Fruit fly (Drosophila melanogaster) whole organism, prepupa: ENCODE measurements around the gene Atg5.

Experiments
- Blimp-1 ChIP-seq: fragments of 200-800 bp; sonication (Bioruptor generic); optimal IDR thresholded peaks from 3 replicates; lab custom pipeline; 2017; ENCODE audit warnings: missing biosample characterization, missing genetic modification characterization, mild to moderate bottlenecking, moderate library complexity, missing genetic modification reagents
- CG10631 ChIP-seq: fragments of 200-800 bp; sonication (Bioruptor generic); optimal IDR thresholded peaks from 2 replicates; lab custom pipeline; 2016; ENCODE audit warnings: missing biosample characterization, missing genetic modification characterization
- CG11294 ChIP-seq: fragments of 200-800 bp; sonication (Bioruptor generic); IDR thresholded peaks from 2 replicates; pipeline ENCODE4 v1.3.6; 2022; ENCODE audit warnings: missing biosample characterization, missing genetic modification characterization
- CG11762 ChIP-seq: fragments of 200-800 bp; sonication (Bioruptor generic); optimal IDR thresholded peaks from 3 replicates; lab custom pipeline; 2016; ENCODE audit warnings: missing biosample characterization, missing genetic modification characterization; ENCODE audit not compliant: insufficient read depth
- CG15336 ChIP-seq: fragments of 200-800 bp; sonication (Bioruptor generic); IDR thresholded peaks from 2 replicates; pipeline ENCODE4 v1.3.6; 2022; ENCODE audit warnings: missing biosample characterization, missing genetic modification characterization
- CG1621 ChIP-seq: fragments of 200-800 bp; sonication (Bioruptor generic); optimal IDR thresholded peaks from 3 replicates; lab custom pipeline; 2018; ENCODE audit warnings: missing biosample characterization, mild to moderate bottlenecking, missing genetic modification characterization
- CG16779 ChIP-seq: fragments of 200-800 bp; sonication (Bioruptor generic); optimal IDR thresholded peaks from 3 replicates; lab custom pipeline; 2017; ENCODE audit warnings: missing biosample characterization, mild to moderate bottlenecking, missing genetic modification characterization
- CG3032 ChIP-seq: fragments of 200-800 bp; optimal IDR thresholded peaks from 2 replicates; lab custom pipeline; 2019; ENCODE audit warnings: missing biosample characterization, mild to moderate bottlenecking, missing genetic modification characterization, moderate library complexity
- CG31627 ChIP-seq: fragments of 200-800 bp; sonication (Bioruptor generic); optimal IDR thresholded peaks from 3 replicates; lab custom pipeline; 2016; ENCODE audit warnings: missing biosample characterization, missing genetic modification characterization
- CG32006 ChIP-seq: fragments of 200-800 bp; sonication (Bioruptor generic); optimal IDR thresholded peaks from 3 replicates; lab custom pipeline; 2017; ENCODE audit warnings: missing biosample characterization, mild to moderate bottlenecking, missing genetic modification characterization
- CG3919 ChIP-seq: fragments of 200-800 bp; sonication (Bioruptor generic); optimal IDR thresholded peaks from 3 replicates; lab custom pipeline; 2016; ENCODE audit warnings: missing biosample characterization, missing genetic modification characterization
- CG4318 ChIP-seq: fragments of 200-800 bp; sonication (Bioruptor generic); optimal IDR thresholded peaks from 3 replicates; lab custom pipeline; 2017; ENCODE audit warnings: missing biosample characterization, mild to moderate bottlenecking, missing genetic modification characterization
- CG6163 ChIP-seq: fragments of 200-800 bp; sonication (Bioruptor generic); IDR thresholded peaks from 3 replicates; pipeline ENCODE4 v1.3.6; 2022; ENCODE audit warnings: missing biosample characterization, missing genetic modification characterization
- CG6808 ChIP-seq: fragments of 200-800 bp; sonication (Bioruptor generic); optimal IDR thresholded peaks from 3 replicates; lab custom pipeline; 2017; ENCODE audit warnings: missing biosample characterization, missing genetic modification characterization, mild to moderate bottlenecking, moderate library complexity, missing genetic modification reagents
- CG6854 ChIP-seq: fragments of 200-800 bp; sonication (Bioruptor generic); optimal IDR thresholded peaks from 2 replicates; lab custom pipeline; 2017; ENCODE audit warnings: missing biosample characterization, mild to moderate bottlenecking, missing genetic modification characterization
- CG8319 ChIP-seq: fragments of 200-800 bp; sonication (Bioruptor generic); optimal IDR thresholded peaks from 3 replicates; lab custom pipeline; 2016; ENCODE audit warnings: missing biosample characterization, missing genetic modification characterization
- CG8632 ChIP-seq: fragments of 200-800 bp; sonication (Bioruptor generic); optimal IDR thresholded peaks from 3 replicates; lab custom pipeline; 2016; ENCODE audit warnings: missing biosample characterization, missing genetic modification characterization
- Eip75B ChIP-seq: fragments of 200-800 bp; sonication (Bioruptor generic); optimal IDR thresholded peaks from 3 replicates; lab custom pipeline; 2016; ENCODE audit warnings: missing biosample characterization, missing genetic modification characterization
- Eip78C ChIP-seq: fragments of 200-800 bp; sonication (Bioruptor generic); peaks from one replicate; lab custom pipeline; 2016; ENCODE audit warnings: missing biosample characterization, missing genetic modification characterization
- Ets21C ChIP-seq: fragments of 200-800 bp; sonication (Bioruptor generic); optimal IDR thresholded peaks from 3 replicates; lab custom pipeline; 2016; ENCODE audit warnings: missing biosample characterization, missing genetic modification characterization
- Ets96B ChIP-seq: fragments of 200-800 bp; optimal IDR thresholded peaks from 2 replicates; lab custom pipeline; 2019; ENCODE audit warnings: missing biosample characterization, mild to moderate bottlenecking, missing genetic modification characterization, moderate library complexity
- Gug ChIP-seq: fragments of 200-800 bp; sonication (Bioruptor generic); IDR thresholded peaks from 2 replicates; pipeline ENCODE4 v1.3.6; 2022; ENCODE audit warnings: missing biosample characterization, missing genetic modification characterization
- Hr38 ChIP-seq: sonication (Bioruptor generic); optimal IDR thresholded peaks from 2 replicates; lab custom pipeline; 2016; ENCODE audit warnings: missing biosample characterization, missing genetic modification characterization
- Hr39 ChIP-seq: fragments of 200-800 bp; sonication (Bioruptor generic); optimal IDR thresholded peaks from 2 replicates; lab custom pipeline; 2016; ENCODE audit warnings: missing biosample characterization, missing genetic modification characterization
- Hr4 ChIP-seq: fragments of 200-800 bp; sonication (Bioruptor generic); optimal IDR thresholded peaks from 3 replicates; lab custom pipeline; 2016; ENCODE audit warnings: missing biosample characterization, missing genetic modification characterization
- Lpt ChIP-seq: fragments of 200-800 bp; sonication (Bioruptor generic); optimal IDR thresholded peaks from 3 replicates; lab custom pipeline; 2016; ENCODE audit warnings: missing biosample characterization, missing genetic modification characterization
- Met ChIP-seq: fragments of 200-800 bp; sonication (Bioruptor generic); optimal IDR thresholded peaks from 3 replicates; lab custom pipeline; 2016; ENCODE audit warnings: missing biosample characterization, missing genetic modification characterization
- OdsH ChIP-seq: fragments of 200-800 bp; sonication (Bioruptor generic); optimal IDR thresholded peaks from 3 replicates; lab custom pipeline; 2016; ENCODE audit warnings: missing biosample characterization, missing genetic modification characterization
- Sox102F ChIP-seq: fragments of 200-800 bp; sonication (Bioruptor generic); optimal IDR thresholded peaks from 2 replicates; lab custom pipeline; 2016; ENCODE audit warnings: missing biosample characterization, mild to moderate bottlenecking, missing genetic modification characterization
- Sox14 ChIP-seq: fragments of 200-800 bp; sonication (Bioruptor generic); optimal IDR thresholded peaks from 3 replicates; lab custom pipeline; 2016; ENCODE audit warnings: missing biosample characterization, missing genetic modification characterization
- Sox15 ChIP-seq: fragments of 200-800 bp; sonication (Bioruptor generic); optimal IDR thresholded peaks from 3 replicates; lab custom pipeline; 2016; ENCODE audit warnings: missing biosample characterization, missing genetic modification characterization
- achi ChIP-seq: fragments of 200-800 bp; sonication (Bioruptor generic); optimal IDR thresholded peaks from 3 replicates; lab custom pipeline; 2016; ENCODE audit warnings: missing biosample characterization, missing genetic modification characterization
- dsx ChIP-seq: fragments of 200-800 bp; optimal IDR thresholded peaks from 3 replicates; lab custom pipeline; 2019; ENCODE audit warnings: missing biosample characterization, mild to moderate bottlenecking, missing genetic modification characterization, moderate library complexity; ENCODE audit not compliant: poor library complexity, severe bottlenecking
- eg ChIP-seq: fragments of 200-800 bp; sonication (Bioruptor generic); IDR thresholded peaks from 3 replicates; pipeline ENCODE4 v1.3.6; 2022; ENCODE audit warnings: missing biosample characterization, missing genetic modification characterization
- fd59A ChIP-seq: fragments of 200-800 bp; sonication (Bioruptor generic); optimal IDR thresholded peaks from 2 replicates; lab custom pipeline; 2017; ENCODE audit warnings: missing biosample characterization, mild to moderate bottlenecking, missing genetic modification characterization, missing genetic modification reagents
- fd85E ChIP-seq: fragments of 200-800 bp; sonication (Bioruptor generic); optimal IDR thresholded peaks from 3 replicates; lab custom pipeline; 2016; ENCODE audit warnings: missing biosample characterization, missing genetic modification characterization
- fkh ChIP-seq: fragments of 200-800 bp; sonication (Bioruptor generic); optimal IDR thresholded peaks from 3 replicates; lab custom pipeline; 2017; ENCODE audit warnings: missing biosample characterization, mild to moderate bottlenecking, missing genetic modification characterization, moderate library complexity
- lz ChIP-seq: fragments of 200-800 bp; sonication (Bioruptor generic); optimal IDR thresholded peaks from 3 replicates; lab custom pipeline; 2016; ENCODE audit warnings: missing biosample characterization, missing genetic modification characterization
- net ChIP-seq: fragments of 200-800 bp; sonication (Bioruptor generic); optimal IDR thresholded peaks from 3 replicates; lab custom pipeline; 2016; ENCODE audit warnings: missing biosample characterization, missing genetic modification characterization
- pdm3 ChIP-seq: fragments of 200-800 bp; sonication (Bioruptor generic); optimal IDR thresholded peaks from 3 replicates; lab custom pipeline; 2016; ENCODE audit warnings: missing biosample characterization, missing genetic modification characterization
- salr ChIP-seq, 2 experiments: fragments of 200-800 bp; sonication (Bioruptor generic); optimal IDR thresholded peaks; 3 replicates each; lab custom pipeline; 2016 to 2018; ENCODE audit warnings: missing biosample characterization in 2 of 2, missing genetic modification characterization in 2 of 2, mild to moderate bottlenecking in 1 of 2
- spab ChIP-seq: fragments of 200-800 bp; sonication (Bioruptor generic); optimal IDR thresholded peaks from 2 replicates; lab custom pipeline; 2017; ENCODE audit warnings: missing biosample characterization, mild to moderate bottlenecking, missing genetic modification characterization, missing genetic modification reagents
- svp ChIP-seq: fragments of 200-800 bp; sonication (Bioruptor generic); peaks from one replicate; lab custom pipeline; 2016; ENCODE audit warnings: missing biosample characterization, missing genetic modification characterization
- topi ChIP-seq: fragments of 200-800 bp; sonication (Bioruptor generic); optimal IDR thresholded peaks from 3 replicates; lab custom pipeline; 2016; ENCODE audit warnings: missing biosample characterization, missing genetic modification characterization
- vri ChIP-seq: fragments of 200-800 bp; sonication (Bioruptor generic); optimal IDR thresholded peaks from 3 replicates; lab custom pipeline; 2016; ENCODE audit warnings: missing biosample characterization, mild to moderate bottlenecking, missing genetic modification characterization

The Atg5 gene

DNA sequence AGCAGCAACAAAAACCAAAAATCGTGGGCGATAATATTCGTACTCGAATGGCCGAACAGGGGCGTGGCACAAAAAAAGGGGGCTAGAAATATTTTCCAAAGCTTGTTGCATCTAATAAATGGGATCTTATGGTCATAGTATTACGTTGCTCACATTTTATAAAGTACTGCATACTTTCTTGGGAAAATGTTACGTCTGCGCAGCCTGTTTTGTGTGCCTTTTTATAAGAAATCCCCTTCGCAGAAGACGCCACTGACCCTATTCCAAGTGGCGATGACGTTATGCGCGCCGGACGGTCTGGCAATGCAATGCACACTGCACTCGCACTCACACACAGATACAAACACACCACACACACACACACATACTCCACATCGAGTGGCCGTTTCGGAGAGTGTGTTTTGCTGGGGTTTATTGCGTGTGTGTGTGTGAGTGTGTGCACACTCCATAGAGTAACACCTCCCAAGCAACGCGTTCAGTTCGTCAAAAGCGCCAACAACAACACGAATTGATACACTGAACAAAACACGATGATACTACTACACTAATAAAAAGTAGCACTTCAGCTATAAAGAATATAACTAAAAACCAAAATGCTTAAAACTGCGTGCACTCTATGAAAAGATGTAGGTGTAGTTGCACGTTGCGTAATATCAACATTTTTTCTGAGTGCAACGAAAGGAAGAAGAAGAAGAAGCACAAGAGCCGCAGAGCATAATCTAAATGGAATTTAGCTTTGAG lies 30.3 kb downstream of the Atg5 start (continued):
- TF ChIP-seq Sox15, result peak; percentile 81
- peak; percentile 68 for TF ChIP-seq CG16779 (tag; lab: Kevin White, UChicago)
- peak; percentile 75 for TF ChIP-seq achi (GFP tag; lab: Kevin White, UChicago)
- peak; percentile 83 for TF ChIP-seq Sox102F (GFP tag; lab: Kevin White, UChicago)
- peak; percentile 39 for TF ChIP-seq fkh (GFP tag; lab: Kevin White, UChicago)
- TF ChIP-seq Ets96B (tag; lab: Kevin White, UChicago), result peak; percentile 82
- peak; percentile 64 for TF ChIP-seq vri (GFP tag; lab: Kevin White, UChicago)
- TF ChIP-seq CG31627 (GFP tag; lab: Kevin White, UChicago), result peak; percentile 87
- peak; percentile 81 for TF ChIP-seq Lpt (GFP tag; lab: Kevin White, UChicago)
- peak; percentile 80 for TF ChIP-seq CG11294 (GFP tag; lab: Robert Waterston, UW)
- peak; percentile 83 for TF ChIP-seq CG10631
- peak; percentile 76 for TF ChIP-seq CG8632 (GFP tag; lab: Kevin White, UChicago)
- TF ChIP-seq topi (GFP tag; lab: Kevin White, UChicago), result peak; percentile 85
- TF ChIP-seq dsx (GFP tag; lab: Kevin White, UChicago), result peak; percentile 90
- peak; percentile 72 for TF ChIP-seq net (GFP tag; lab: Kevin White, UChicago)
- peak; percentile 95 for TF ChIP-seq Eip78C

DNA sequence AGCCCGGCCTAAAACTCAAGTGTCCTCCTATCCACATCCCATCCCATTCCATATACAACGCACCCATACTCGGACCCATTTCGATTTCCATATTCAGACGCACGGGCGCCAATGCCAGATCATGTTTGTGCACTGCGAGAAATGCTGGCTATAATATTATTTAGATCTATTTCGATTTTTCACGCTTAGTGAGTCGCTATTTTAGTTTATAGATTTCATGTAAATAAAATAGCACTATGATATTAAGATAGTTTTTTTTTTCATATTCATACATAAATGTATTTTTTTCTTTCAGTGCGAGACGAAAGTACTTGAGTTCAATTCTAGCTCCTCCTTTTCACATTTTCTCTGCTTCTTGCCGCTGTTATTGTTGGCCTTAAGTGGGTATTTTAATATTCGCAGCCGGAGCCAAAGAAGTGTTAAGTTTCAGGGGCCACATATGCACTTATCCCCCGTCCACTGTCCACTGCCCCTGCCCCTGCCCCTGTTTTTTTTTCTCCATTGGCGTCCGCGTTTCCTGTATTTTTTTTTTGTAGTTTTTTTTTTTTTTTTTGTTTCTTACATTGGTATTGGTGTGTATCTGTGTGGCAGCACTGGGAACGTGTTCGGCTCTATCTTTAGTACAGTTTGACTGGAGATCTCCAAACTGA lies 31.6 kb downstream of the Atg5 start:
- TF ChIP-seq eg (GFP tag; lab: Robert Waterston, UW), result peak; percentile 59; the same call in 2 of the 3 replicates
- peak; percentile 69 for TF ChIP-seq Sox14 (GFP tag; lab: Kevin White, UChicago)
- peak; percentile 39; the same call in 1 of the 2 replicates for TF ChIP-seq Gug
- peak; percentile 39 for TF ChIP-seq CG6854 (GFP tag; lab: Kevin White, UChicago)
- peak; percentile 4 for TF ChIP-seq fd85E
- TF ChIP-seq CG3919, result peak; percentile 87
- TF ChIP-seq CG8632 (GFP tag; lab: Kevin White, UChicago), result peak; percentile 72
- peak; percentile 81 for TF ChIP-seq achi (GFP tag; lab: Kevin White, UChicago)
- peak; percentile 80 for TF ChIP-seq CG32006 (GFP tag; lab: Kevin White, UChicago)
- TF ChIP-seq spab (GFP tag; lab: Kevin White, UChicago), result peak; percentile 63
- peak; percentile 80 for TF ChIP-seq Met (GFP tag; lab: Kevin White, UChicago)
- peak; percentile 77 for TF ChIP-seq topi (GFP tag; lab: Kevin White, UChicago)
- TF ChIP-seq CG6163 (GFP tag; lab: Robert Waterston, UW), result peak; percentile 81; the same call in 2 of the 3 replicates
- peak; percentile 59 for TF ChIP-seq CG16779 (tag; lab: Kevin White, UChicago)
- peak; percentile 76 for TF ChIP-seq CG3032 (tag; lab: Kevin White, UChicago)
- peak; percentile 53 for TF ChIP-seq CG11762
- peak; percentile 53 for TF ChIP-seq vri (GFP tag; lab: Kevin White, UChicago)
- no peak for TF ChIP-seq Hr38 (GFP tag; lab: Kevin White, UChicago)
- TF ChIP-seq Hr39 (GFP tag; lab: Kevin White, UChicago), result peak; percentile 56
- TF ChIP-seq Hr4 (GFP tag; lab: Kevin White, UChicago), result peak; percentile 65
- TF ChIP-seq fd59A, result peak; percentile 72
- peak; percentile 48 for TF ChIP-seq CG31627 (GFP tag; lab: Kevin White, UChicago)
- no peak for TF ChIP-seq Blimp-1 (GFP tag; lab: Kevin White, UChicago)
- TF ChIP-seq svp (GFP tag; lab: Kevin White, UChicago), result peak; percentile 90
- TF ChIP-seq CG4318 (GFP tag; lab: Kevin White, UChicago), result peak; percentile 62
- peak; percentile 85 for TF ChIP-seq CG15336
- no peak for TF ChIP-seq fkh (GFP tag; lab: Kevin White, UChicago)
- peak; percentile 82 for TF ChIP-seq CG6808 (GFP tag; lab: Kevin White, UChicago)
- TF ChIP-seq CG1621 (tag; lab: Kevin White, UChicago), result peak; percentile 61
- TF ChIP-seq CG8319 (GFP tag; lab: Kevin White, UChicago), result peak; percentile 51
- TF ChIP-seq Eip75B (GFP tag; lab: Kevin White, UChicago), result peak; percentile 72
- peak; percentile 97 for TF ChIP-seq Eip78C
- peak; percentile 78 for TF ChIP-seq net (GFP tag; lab: Kevin White, UChicago)
- TF ChIP-seq Ets96B (tag; lab: Kevin White, UChicago), result peak; percentile 69
- peak; percentile 16 for TF ChIP-seq Ets21C (GFP tag; lab: Kevin White, UChicago)
- peak; percentile 85 for TF ChIP-seq CG10631
- peak; percentile 68 for TF ChIP-seq lz
- peak; percentile 81 for TF ChIP-seq pdm3 (GFP tag; lab: Kevin White, UChicago)
- peak; percentile 83 for TF ChIP-seq OdsH (GFP tag; lab: Kevin White, UChicago)
- TF ChIP-seq salr (GFP tag; optimal IDR thresholded peaks at IDR 0.05; lab: Kevin White, UChicago), result peak; percentile 54 to 79
